Worm (Caenorhabditis elegans) whole organism, early embryonic: ENCODE results near the gene vdac-1.

Experiments
- B0310.2 ChIP-seq: sonication (generic microtip); optimal IDR thresholded peaks from 2 replicates; lab custom pipeline; 2016; ENCODE audit warnings: mild to moderate bottlenecking, missing genetic modification characterization, missing compliant biosample characterization
- F13C5.2 ChIP-seq: sonication (generic microtip); optimal IDR thresholded peaks from 2 replicates; lab custom pipeline; 2017; ENCODE audit warnings: mild to moderate bottlenecking, missing genetic modification characterization, inconsistent platforms, missing compliant biosample characterization
- aly-1 ChIP-seq: sonication (generic microtip); optimal IDR thresholded peaks from 2 replicates; lab custom pipeline; 2016; ENCODE audit warnings: missing genetic modification characterization, missing compliant biosample characterization
- ama-1 ChIP-seq: fragments of 150-350 bp; optimal IDR thresholded peaks from 2 replicates; lab custom pipeline; 2014
- ceh-13 ChIP-seq: fragments of 200-800 bp; sonication (Bioruptor generic); optimal IDR thresholded peaks from 2 replicates; lab custom pipeline; 2018; ENCODE audit warnings: mild to moderate bottlenecking, missing genetic modification characterization, missing compliant biosample characterization
- ceh-36 ChIP-seq: sonication (generic microtip); optimal IDR thresholded peaks from 2 replicates; lab custom pipeline; 2016; ENCODE audit warnings: missing genetic modification characterization, inconsistent platforms, missing compliant biosample characterization
- ets-7 ChIP-seq: sonication (generic microtip); optimal IDR thresholded peaks from 2 replicates; lab custom pipeline; 2016; ENCODE audit warnings: missing genotype, missing genetic modification characterization, missing compliant biosample characterization
- flt-1 ChIP-seq: fragments of 200-800 bp; sonication (Bioruptor generic); IDR thresholded peaks from 2 replicates; pipeline ENCODE4 v1.3.6; 2022; ENCODE audit warnings: missing genetic modification characterization, missing compliant biosample characterization
- hmbx-1 ChIP-seq: sonication (generic microtip); optimal IDR thresholded peaks from 2 replicates; lab custom pipeline; 2016; ENCODE audit warnings: mild to moderate bottlenecking, missing genetic modification characterization, missing compliant biosample characterization
- hmg-4 ChIP-seq: fragments of 200-800 bp; sonication (Bioruptor generic); optimal IDR thresholded peaks from 2 replicates; lab custom pipeline; 2018; ENCODE audit warnings: mild to moderate bottlenecking, missing genetic modification characterization, missing compliant biosample characterization
- hnd-1 ChIP-seq: sonication (generic microtip); optimal IDR thresholded peaks from 2 replicates; lab custom pipeline; 2016; ENCODE audit warnings: missing genetic modification characterization, missing compliant biosample characterization
- pes-1 ChIP-seq: fragments of 200-800 bp; sonication (Bioruptor generic); IDR thresholded peaks from 2 replicates; pipeline ENCODE4 v1.3.6; 2022; ENCODE audit warnings: missing genetic modification reagents, missing genetic modification characterization, missing compliant biosample characterization
- scrt-1 ChIP-seq: fragments of 200-800 bp; sonication (Bioruptor generic); IDR thresholded peaks from 2 replicates; pipeline ENCODE4 v1.3.6; 2022; ENCODE audit warnings: missing genetic modification characterization, missing compliant biosample characterization
- sea-1 ChIP-seq: fragments of 200-800 bp; sonication (Bioruptor generic); conservative IDR thresholded peaks from 2 replicates; pipeline ENCODE4 v1.3.6; 2022; ENCODE audit warnings: missing genetic modification characterization, missing compliant biosample characterization
- tbx-11 ChIP-seq: fragments of 200-800 bp; sonication (Bioruptor generic); IDR thresholded peaks from 2 replicates; pipeline ENCODE4 v1.3.6; 2022; ENCODE audit warnings: missing genetic modification characterization, missing compliant biosample characterization
- tbx-37 ChIP-seq: fragments of 200-800 bp; sonication (Bioruptor generic); conservative IDR thresholded peaks from 2 replicates; pipeline ENCODE4 v1.3.6; 2022; ENCODE audit warnings: missing genetic modification reagents, missing genetic modification characterization, missing compliant biosample characterization
- tra-4 ChIP-seq: sonication (generic microtip); optimal IDR thresholded peaks from 2 replicates; lab custom pipeline; 2017; ENCODE audit warnings: missing genetic modification characterization, missing compliant biosample characterization

Gene vdac-1

DNA sequence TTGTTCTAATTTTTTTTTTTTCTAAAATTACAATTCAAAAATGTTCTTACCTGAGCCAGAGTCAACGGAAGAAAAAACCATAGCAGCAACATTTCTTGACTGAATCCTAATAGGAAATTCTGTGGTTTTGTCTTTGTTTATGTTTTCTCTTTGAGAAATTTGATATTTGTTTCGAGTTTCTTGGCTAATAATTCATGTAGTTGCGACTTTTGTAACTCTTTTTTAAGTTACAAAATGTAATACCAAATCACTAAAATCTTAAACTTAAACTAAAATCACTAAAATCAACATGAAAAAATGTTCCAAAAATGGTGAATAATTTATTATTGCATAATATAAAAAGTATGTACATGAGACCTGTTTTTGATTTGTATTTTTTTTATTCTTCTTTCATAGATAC lies 9.9 kb downstream of the vdac-1 start, which contains the start of gene egas-4:
egas-4 (minus strand) TSS at position 101 of the 400 bp plus-strand sequence.
- TF ChIP-seq ceh-36 (tag; lab: Kevin White, UChicago) (no peak), F13C5.2 (no peak), hmbx-1 (tag; lab: Kevin White, UChicago) (no peak), tbx-11 (GFP tag; lab: Robert Waterston, UW) (no peak), ceh-13 (GFP tag; lab: Kevin White, UChicago) (no peak), hnd-1 (tag; lab: Kevin White, UChicago) (no peak)

DNA sequence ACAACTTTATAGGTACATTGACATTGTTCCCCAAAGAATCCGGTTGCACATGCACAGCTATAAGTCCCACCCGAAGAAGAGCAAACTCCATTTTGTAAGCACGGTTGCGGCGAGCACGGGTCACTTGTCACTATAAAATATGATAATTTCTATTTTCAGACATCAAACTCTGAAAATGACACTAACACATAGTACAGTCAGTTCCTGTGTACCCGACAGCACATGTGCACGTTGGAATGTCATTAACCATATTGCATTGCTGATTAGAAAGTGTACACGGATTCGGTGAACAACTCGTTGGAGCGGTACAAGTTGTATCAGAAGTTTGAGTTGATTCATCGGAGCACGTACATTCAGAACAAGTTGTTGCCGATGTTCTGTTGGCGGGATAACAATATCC lies 10.5 kb downstream of the vdac-1 start:
- no peak for TF ChIP-seq pes-1 (GFP tag; lab: Robert Waterston, UW)
- no peak for TF ChIP-seq scrt-1
- no peak for TF ChIP-seq tra-4 (tag; lab: Kevin White, UChicago)
- TF ChIP-seq B0310.2 = no peak
- no peak for TF ChIP-seq tbx-11 (GFP tag; lab: Robert Waterston, UW)
- TF ChIP-seq tbx-37 (GFP tag; lab: Robert Waterston, UW) = no peak
- TF ChIP-seq ceh-36 (tag; lab: Kevin White, UChicago) = no peak
- no peak for TF ChIP-seq ceh-13 (GFP tag; lab: Kevin White, UChicago)
- TF ChIP-seq ama-1 (lab: Kevin White, UChicago) = no peak
- no peak for TF ChIP-seq aly-1 (tag; lab: Kevin White, UChicago)
- no peak for TF ChIP-seq hmg-4 (GFP tag; lab: Kevin White, UChicago)
- TF ChIP-seq sea-1 (GFP tag; lab: Robert Waterston, UW) = no peak
- no peak for TF ChIP-seq ets-7 (tag; lab: Kevin White, UChicago)
- TF ChIP-seq hnd-1 (tag; lab: Kevin White, UChicago) = no peak
- TF ChIP-seq hmbx-1 (tag; lab: Kevin White, UChicago) = no peak
- TF ChIP-seq F13C5.2 = no peak
- TF ChIP-seq flt-1 (GFP tag; lab: Robert Waterston, UW) = no peak

DNA sequence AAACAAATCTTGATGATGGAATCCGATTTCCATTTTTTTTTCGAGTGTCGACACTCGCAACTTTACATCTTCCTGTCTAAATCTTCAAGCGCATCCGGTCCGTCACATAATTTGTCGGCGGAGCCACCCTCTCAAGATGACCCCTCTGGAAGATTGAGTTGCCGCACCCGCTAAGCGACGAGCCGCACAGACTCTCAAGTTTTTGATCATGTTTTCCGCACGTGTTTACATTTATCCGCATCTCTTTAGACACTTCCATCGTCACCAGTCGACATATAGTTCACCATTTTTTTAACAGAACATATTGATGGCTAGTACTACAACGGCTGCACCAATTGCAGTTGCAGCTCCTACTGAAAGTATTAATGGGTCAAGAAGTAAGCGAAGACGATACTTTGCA lies 16.2 kb downstream of the vdac-1 start, which contains the start of gene F55G1.1:
F55G1.1 (plus strand) TSS at position 301 of the 400 bp plus-strand sequence.
- TF ChIP-seq tbx-37 (GFP tag; lab: Robert Waterston, UW) (no peak), ama-1 (lab: Kevin White, UChicago) (no peak), scrt-1 (no peak), ceh-13 (GFP tag; lab: Kevin White, UChicago) (no peak), hnd-1 (tag; lab: Kevin White, UChicago) (no peak), tbx-11 (GFP tag; lab: Robert Waterston, UW) (no peak), F13C5.2 (no peak), flt-1 (GFP tag; lab: Robert Waterston, UW) (no peak), pes-1 (GFP tag; lab: Robert Waterston, UW) (no peak), aly-1 (tag; lab: Kevin White, UChicago) (no peak), B0310.2 (no peak), sea-1 (GFP tag; lab: Robert Waterston, UW) (no peak), hmbx-1 (tag; lab: Kevin White, UChicago) (no peak)

DNA sequence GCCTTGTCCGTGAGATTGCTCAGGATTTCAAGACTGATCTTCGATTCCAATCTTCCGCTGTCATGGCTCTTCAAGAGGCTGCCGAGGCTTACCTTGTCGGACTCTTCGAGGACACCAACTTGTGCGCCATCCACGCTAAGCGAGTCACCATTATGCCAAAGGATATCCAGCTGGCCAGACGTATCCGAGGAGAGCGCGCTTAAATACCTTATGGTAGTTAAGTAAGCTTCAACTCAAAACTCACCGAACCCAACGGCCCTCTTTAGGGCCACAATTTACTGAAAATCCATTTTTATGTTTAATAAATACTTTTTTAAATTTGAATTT lies 19.3 kb downstream of the vdac-1 start:
- TF ChIP-seq F13C5.2 (no peak), ets-7 (tag; lab: Kevin White, UChicago) (no peak), ama-1 (lab: Kevin White, UChicago) (peak; percentile 93), tbx-11 (GFP tag; lab: Robert Waterston, UW) (peak; percentile 23; the same call in 1 of the 2 replicates), aly-1 (tag; lab: Kevin White, UChicago) (peak; percentile 99), pes-1 (GFP tag; lab: Robert Waterston, UW) (peak; percentile 56; the same call in 1 of the 2 replicates)

DNA sequence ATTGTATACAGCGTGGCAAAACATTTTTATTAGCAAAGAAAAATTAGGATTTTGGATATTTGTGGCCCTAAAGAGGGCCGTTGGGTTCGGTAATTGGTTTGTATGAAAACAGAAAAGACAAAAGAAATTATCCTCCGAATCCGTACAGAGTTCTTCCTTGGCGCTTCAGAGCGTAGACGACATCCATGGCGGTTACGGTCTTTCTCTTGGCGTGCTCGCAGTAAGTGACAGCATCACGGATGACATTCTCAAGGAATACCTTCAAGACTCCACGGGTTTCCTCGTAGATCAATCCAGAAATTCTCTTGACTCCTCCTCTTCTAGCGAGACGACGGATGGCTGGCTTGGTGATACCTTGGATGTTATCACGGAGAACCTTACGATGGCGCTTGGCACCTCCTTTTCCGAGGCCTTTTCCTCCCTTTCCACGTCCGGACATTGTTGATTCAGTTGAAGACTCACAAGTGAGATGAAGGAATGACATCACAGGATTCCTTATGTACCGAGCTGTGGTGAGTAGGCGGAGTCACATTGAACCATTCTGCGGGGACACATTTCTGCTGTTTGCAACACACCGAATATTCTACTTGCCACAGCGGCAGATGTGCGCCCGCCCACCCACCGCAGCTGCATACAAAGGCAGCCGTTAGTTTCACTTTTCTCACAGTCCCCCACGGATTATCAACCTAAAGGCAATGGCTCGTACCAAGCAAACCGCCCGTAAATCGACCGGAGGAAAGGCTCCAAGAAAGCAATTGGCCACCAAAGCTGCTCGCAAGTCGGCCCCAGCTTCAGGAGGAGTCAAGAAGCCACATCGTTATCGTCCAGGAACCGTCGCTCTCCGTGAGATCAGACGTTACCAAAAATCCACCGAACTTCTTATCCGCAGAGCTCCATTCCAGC lies 19.9 kb downstream of the vdac-1 start, which contains the start of the genes his-60 and his-59:
his-60 (minus strand) TSS at position 439 of the 903 bp plus-strand sequence.
his-59 (plus strand) TSS at position 696 of the 903 bp plus-strand sequence.
- TF ChIP-seq tra-4 (tag; lab: Kevin White, UChicago) (peak; percentile 76), hnd-1 (tag; lab: Kevin White, UChicago) (no peak), B0310.2 (peak; percentile 67), hmbx-1 (tag; lab: Kevin White, UChicago) (peak; percentile 70), tbx-37 (GFP tag; lab: Robert Waterston, UW) (no peak), pes-1 (GFP tag; lab: Robert Waterston, UW) (peak; percentile 84), ama-1 (lab: Kevin White, UChicago) (peak; percentile 98), ets-7 (tag; lab: Kevin White, UChicago) (no peak), ceh-13 (GFP tag; lab: Kevin White, UChicago) (peak; percentile 45), scrt-1 (0 out of 2 replicates have a peak, but pooled peaks have one; percentile 45), sea-1 (GFP tag; lab: Robert Waterston, UW) (peak; percentile 79), F13C5.2 (peak; percentile 47), tbx-11 (GFP tag; lab: Robert Waterston, UW) (no peak; the same call in 1 of the 2 replicates), ceh-36 (tag; lab: Kevin White, UChicago) (peak; percentile 77), hmg-4 (GFP tag; lab: Kevin White, UChicago) (peak; percentile 56), aly-1 (tag; lab: Kevin White, UChicago) (peak; percentile 98), flt-1 (GFP tag; lab: Robert Waterston, UW) (peak; percentile 58)

DNA sequence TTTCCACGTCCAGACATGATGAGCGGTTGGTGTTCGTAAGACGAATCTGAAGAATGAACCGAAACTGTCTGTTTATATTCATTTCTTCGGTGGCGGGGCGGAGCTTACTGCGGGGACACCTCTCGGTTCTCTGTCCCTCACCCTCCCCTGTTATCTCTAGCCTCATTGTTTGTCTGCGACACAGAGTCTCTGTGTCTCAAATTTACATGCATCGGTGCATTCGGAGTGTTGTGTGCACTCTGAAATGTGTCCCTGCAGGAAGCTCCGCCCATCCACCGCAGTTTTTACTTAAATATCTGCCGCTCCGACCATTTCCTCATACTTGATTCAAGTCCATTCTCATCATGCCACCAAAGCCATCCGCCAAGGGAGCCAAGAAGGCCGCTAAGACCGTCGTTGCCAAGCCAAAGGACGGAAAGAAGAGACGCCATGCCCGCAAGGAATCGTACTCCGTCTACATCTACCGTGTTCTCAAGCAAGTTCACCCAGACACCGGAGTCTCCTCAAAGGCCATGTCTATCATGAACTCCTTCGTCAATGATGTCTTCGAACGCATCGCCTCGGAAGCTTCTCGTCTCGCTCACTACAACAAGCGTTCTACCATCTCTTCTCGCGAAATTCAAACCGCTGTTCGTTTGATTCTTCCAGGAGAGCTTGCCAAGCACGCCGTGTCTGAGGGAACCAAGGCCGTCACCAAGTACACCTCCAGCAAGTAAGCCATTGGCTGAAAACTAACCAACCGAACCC lies 21.3 kb downstream of the vdac-1 start, which contains the start of the genes his-61 and his-62:
his-61 (minus strand) TSS at position 17 of the 747 bp plus-strand sequence.
his-62 (plus strand) TSS at position 345 of the 747 bp plus-strand sequence.
- TF ChIP-seq hnd-1 (tag; lab: Kevin White, UChicago) (no peak), F13C5.2 (peak; percentile 52), ceh-13 (GFP tag; lab: Kevin White, UChicago) (no peak), tbx-37 (GFP tag; lab: Robert Waterston, UW) (no peak), ceh-36 (tag; lab: Kevin White, UChicago) (peak; percentile 31), pes-1 (GFP tag; lab: Robert Waterston, UW) (0 out of 2 replicates have a peak, but pooled peaks have one; percentile 4), sea-1 (GFP tag; lab: Robert Waterston, UW) (no peak), scrt-1 (no peak), ama-1 (lab: Kevin White, UChicago) (peak; percentile 95), B0310.2 (peak; percentile 46), tbx-11 (GFP tag; lab: Robert Waterston, UW) (no peak), tra-4 (tag; lab: Kevin White, UChicago) (peak; percentile 20), ets-7 (tag; lab: Kevin White, UChicago) (no peak), flt-1 (GFP tag; lab: Robert Waterston, UW) (no peak), hmbx-1 (tag; lab: Kevin White, UChicago) (no peak), aly-1 (tag; lab: Kevin White, UChicago) (peak; percentile 79), hmg-4 (GFP tag; lab: Kevin White, UChicago) (peak; percentile 36)
